Fruit fly (Drosophila melanogaster) whole organism, embryonic: ENCODE results near the gene spas.

ENCODE experiments used
- Aef1 ChIP-seq: fragments of 200-800 bp; sonication (Bioruptor generic); IDR thresholded peaks from 3 replicates; pipeline ENCODE4 v1.3.6; 2022; ENCODE audit warnings: missing biosample characterization, missing genetic modification characterization
- BtbVII ChIP-seq: fragments of 200-800 bp; sonication (Bioruptor generic); optimal IDR thresholded peaks from 3 replicates; lab custom pipeline; 2017; ENCODE audit warnings: missing biosample characterization, mild to moderate bottlenecking, missing genetic modification characterization
- CG10274 ChIP-seq: fragments of 200-800 bp; sonication (Bioruptor generic); optimal IDR thresholded peaks from 3 replicates; lab custom pipeline; 2017; ENCODE audit warnings: missing biosample characterization, mild to moderate bottlenecking, missing genetic modification characterization
- CG10543 ChIP-seq: fragments of 200-800 bp; sonication (Bioruptor generic); optimal IDR thresholded peaks from 3 replicates; lab custom pipeline; 2017; ENCODE audit warnings: missing biosample characterization, mild to moderate bottlenecking, missing genetic modification characterization, moderate library complexity
- CG10979 ChIP-seq: fragments of 200-800 bp; sonication (Bioruptor generic); optimal IDR thresholded peaks from 2 replicates; lab custom pipeline; 2018; ENCODE audit warnings: missing biosample characterization, mild to moderate bottlenecking, missing genetic modification characterization, moderate library complexity
- CG12391 ChIP-seq: fragments of 200-800 bp; sonication (Bioruptor generic); optimal IDR thresholded peaks from 3 replicates; lab custom pipeline; 2018; ENCODE audit warnings: missing biosample characterization, mild to moderate bottlenecking, missing genetic modification characterization, moderate library complexity
- CG14667 ChIP-seq: fragments of 200-800 bp; sonication (Bioruptor generic); IDR thresholded peaks from 2 replicates; pipeline ENCODE4 v1.3.6; 2022; ENCODE audit warnings: missing biosample characterization, missing genetic modification characterization
- CG14860 ChIP-seq: fragments of 200-800 bp; sonication (Bioruptor generic); IDR thresholded peaks from 3 replicates; pipeline ENCODE4 v1.3.6; 2022; ENCODE audit warnings: missing biosample characterization, missing genetic modification characterization; ENCODE audit not compliant: partially characterized antibody
- CG15073 ChIP-seq: fragments of 200-800 bp; sonication (Bioruptor generic); optimal IDR thresholded peaks from 2 replicates; lab custom pipeline; 2016; ENCODE audit warnings: missing biosample characterization, missing genetic modification characterization
- CG16815 ChIP-seq: fragments of 200-800 bp; sonication (Bioruptor generic); optimal IDR thresholded peaks from 3 replicates; lab custom pipeline; 2017; ENCODE audit warnings: missing biosample characterization, mild to moderate bottlenecking, missing genetic modification characterization
- CG17186 ChIP-seq: fragments of 200-800 bp; sonication (Bioruptor generic); optimal IDR thresholded peaks from 3 replicates; lab custom pipeline; 2017; ENCODE audit warnings: missing biosample characterization, missing genetic modification reagents, missing genetic modification characterization
- CG17612 ChIP-seq: fragments of 200-800 bp; sonication (Bioruptor generic); IDR thresholded peaks from 2 replicates; pipeline ENCODE4 v1.3.6; 2022; ENCODE audit warnings: missing biosample characterization, missing genetic modification characterization
- CG18262 ChIP-seq: fragments of 200-800 bp; optimal IDR thresholded peaks from 3 replicates; lab custom pipeline; 2019; ENCODE audit warnings: missing biosample characterization, mild to moderate bottlenecking, missing genetic modification characterization, moderate library complexity
- CG18764 ChIP-seq: fragments of 200-800 bp; sonication (Bioruptor generic); optimal IDR thresholded peaks from 3 replicates; lab custom pipeline; 2016; ENCODE audit warnings: missing biosample characterization, missing genetic modification characterization
- CG2116 ChIP-seq: fragments of 200-800 bp; sonication (Bioruptor generic); optimal IDR thresholded peaks from 3 replicates; lab custom pipeline; 2018; ENCODE audit warnings: missing biosample characterization, mild to moderate bottlenecking, missing genetic modification characterization
- CG31441 ChIP-seq: fragments of 200-800 bp; sonication (Bioruptor generic); IDR thresholded peaks from 2 replicates; pipeline ENCODE4 v1.3.6; 2022; ENCODE audit warnings: missing biosample characterization, missing genetic modification characterization
- CG32532 ChIP-seq: fragments of 200-800 bp; sonication (Bioruptor generic); IDR thresholded peaks from 2 replicates; pipeline ENCODE4 v1.3.6; 2022; ENCODE audit warnings: missing biosample characterization, missing genetic modification characterization
- CG34376 ChIP-seq: fragments of 200-800 bp; sonication (Bioruptor generic); optimal IDR thresholded peaks from 2 replicates; lab custom pipeline; 2018; ENCODE audit warnings: missing biosample characterization, mild to moderate bottlenecking, missing genetic modification characterization
- CG4282 ChIP-seq: fragments of 200-800 bp; sonication (Bioruptor generic); optimal IDR thresholded peaks from 2 replicates; lab custom pipeline; 2016; ENCODE audit warnings: missing biosample characterization, missing genetic modification characterization
- CG4730 ChIP-seq: fragments of 200-800 bp; sonication (Bioruptor generic); IDR thresholded peaks from 2 replicates; pipeline ENCODE4 v1.3.6; 2022; ENCODE audit warnings: missing biosample characterization, missing genetic modification characterization
- CG6272 ChIP-seq: fragments of 200-800 bp; sonication (Bioruptor generic); IDR thresholded peaks from 2 replicates; pipeline ENCODE4 v1.3.6; 2022; ENCODE audit warnings: missing biosample characterization, missing genetic modification characterization
- CG6689 ChIP-seq: fragments of 200-800 bp; sonication (Bioruptor generic); IDR thresholded peaks from 2 replicates; pipeline ENCODE4 v1.3.6; 2022; ENCODE audit warnings: missing biosample characterization, missing genetic modification characterization
- CG6791 ChIP-seq: fragments of 200-800 bp; sonication (Bioruptor generic); IDR thresholded peaks from 3 replicates; pipeline ENCODE4 v1.3.6; 2022; ENCODE audit warnings: missing biosample characterization, missing genetic modification characterization; ENCODE audit not compliant: partially characterized antibody
- CG8281 ChIP-seq: fragments of 200-800 bp; sonication (Bioruptor generic); optimal IDR thresholded peaks from 2 replicates; lab custom pipeline; 2018; ENCODE audit warnings: missing biosample characterization, mild to moderate bottlenecking, missing genetic modification characterization, moderate library complexity
- Camta ChIP-seq: fragments of 200-800 bp; sonication (Bioruptor generic); optimal IDR thresholded peaks from 2 replicates; lab custom pipeline; 2016; ENCODE audit warnings: missing biosample characterization, missing genetic modification characterization
- D19A ChIP-seq: fragments of 200-800 bp; optimal IDR thresholded peaks from 3 replicates; lab custom pipeline; 2019; ENCODE audit warnings: missing biosample characterization, mild to moderate bottlenecking, missing genetic modification characterization, moderate library complexity
- Doc2 ChIP-seq: fragments of 200-800 bp; sonication (Bioruptor generic); IDR thresholded peaks from 2 replicates; pipeline ENCODE4 v1.3.6; 2022; ENCODE audit warnings: missing biosample characterization, missing genetic modification characterization
- Fer2 ChIP-seq: fragments of 200-800 bp; sonication (Bioruptor generic); optimal IDR thresholded peaks from 2 replicates; lab custom pipeline; 2018; ENCODE audit warnings: missing biosample characterization, mild to moderate bottlenecking, missing genetic modification characterization, moderate library complexity
- HLH54F ChIP-seq: fragments of 200-800 bp; sonication (Bioruptor generic); optimal IDR thresholded peaks from 3 replicates; lab custom pipeline; 2016; ENCODE audit warnings: missing biosample characterization, missing genetic modification characterization
- Lim3 ChIP-seq: fragments of 200-800 bp; sonication (Bioruptor generic); IDR thresholded peaks from 2 replicates; pipeline ENCODE4 v1.3.6; 2022; ENCODE audit warnings: missing biosample characterization, missing genetic modification characterization
- Max ChIP-seq: fragments of 200-800 bp; sonication (Bioruptor generic); optimal IDR thresholded peaks from 2 replicates; lab custom pipeline; 2016; ENCODE audit warnings: missing biosample characterization, mild to moderate bottlenecking, missing genetic modification characterization
- Neu2 ChIP-seq: fragments of 200-800 bp; sonication (Bioruptor generic); optimal IDR thresholded peaks from 3 replicates; lab custom pipeline; 2016; ENCODE audit warnings: missing biosample characterization, missing genetic modification characterization, borderline replicate concordance
- Nf-YA ChIP-seq: fragments of 200-800 bp; sonication (Bioruptor generic); IDR thresholded peaks from 2 replicates; pipeline ENCODE4 v1.3.6; 2022; ENCODE audit warnings: missing biosample characterization, missing genetic modification characterization
- NfI ChIP-seq: fragments of 200-800 bp; sonication (Bioruptor generic); optimal IDR thresholded peaks from 3 replicates; lab custom pipeline; 2018; ENCODE audit warnings: missing biosample characterization, mild to moderate bottlenecking, missing genetic modification characterization, moderate library complexity
- Sry-β ChIP-seq: fragments of 200-800 bp; sonication (Bioruptor generic); optimal IDR thresholded peaks from 2 replicates; lab custom pipeline; 2018; ENCODE audit warnings: missing biosample characterization, mild to moderate bottlenecking, missing genetic modification characterization, moderate library complexity
- ara ChIP-seq: fragments of 200-800 bp; sonication (Bioruptor generic); IDR thresholded peaks from 2 replicates; pipeline ENCODE4 v1.3.6; 2022; ENCODE audit warnings: missing biosample characterization, missing genetic modification characterization
- btn ChIP-seq: fragments of 200-800 bp; sonication (Bioruptor generic); optimal IDR thresholded peaks from 2 replicates; lab custom pipeline; 2016; ENCODE audit warnings: missing biosample characterization, missing genetic modification characterization
- da ChIP-seq: fragments of 200-800 bp; sonication (Bioruptor generic); optimal IDR thresholded peaks from 2 replicates; lab custom pipeline; 2016; ENCODE audit warnings: missing biosample characterization, missing genetic modification characterization
- fd64A ChIP-seq: fragments of 200-800 bp; sonication (Bioruptor generic); optimal IDR thresholded peaks from 3 replicates; lab custom pipeline; 2018; ENCODE audit warnings: missing biosample characterization, mild to moderate bottlenecking, missing genetic modification characterization
- hbn ChIP-seq: fragments of 200-800 bp; sonication (Bioruptor generic); IDR thresholded peaks from 2 replicates; pipeline ENCODE4 v1.3.6; 2022; ENCODE audit warnings: missing biosample characterization, missing genetic modification characterization; ENCODE audit not compliant: partially characterized antibody
- jigr1 ChIP-seq: fragments of 200-800 bp; sonication (Bioruptor generic); IDR thresholded peaks from 3 replicates; pipeline ENCODE4 v1.3.6; 2022; ENCODE audit warnings: missing biosample characterization, missing genetic modification characterization
- lilli ChIP-seq: fragments of 200-800 bp; sonication (Bioruptor generic); optimal IDR thresholded peaks from 3 replicates; lab custom pipeline; 2016; ENCODE audit warnings: missing biosample characterization, missing genetic modification characterization
- mld ChIP-seq: fragments of 200-800 bp; sonication (Bioruptor generic); IDR thresholded peaks from 3 replicates; pipeline ENCODE4 v1.3.6; 2022; ENCODE audit warnings: missing biosample characterization, missing genetic modification characterization; ENCODE audit not compliant: partially characterized antibody
- nerfin-1 ChIP-seq: fragments of 200-800 bp; sonication (Bioruptor generic); optimal IDR thresholded peaks from 3 replicates; lab custom pipeline; 2019; ENCODE audit warnings: missing biosample characterization, mild to moderate bottlenecking, missing genetic modification characterization, moderate library complexity
- otp ChIP-seq: fragments of 200-800 bp; sonication (Bioruptor generic); IDR thresholded peaks from 3 replicates; pipeline ENCODE4, ENCODE4 v1.3.6; 2022; ENCODE audit warnings: missing biosample characterization, missing genetic modification characterization
- ro ChIP-seq: fragments of 200-800 bp; sonication (Bioruptor generic); IDR thresholded peaks from 2 replicates; pipeline ENCODE4 v1.3.6; 2022; ENCODE audit warnings: missing biosample characterization, missing genetic modification characterization
- slbo ChIP-seq: fragments of 200-800 bp; sonication (Bioruptor generic); IDR thresholded peaks from 2 replicates; pipeline ENCODE4 v1.3.6; 2022; ENCODE audit warnings: missing biosample characterization, missing genetic modification characterization
- sob ChIP-seq: fragments of 200-800 bp; sonication (Bioruptor generic); IDR thresholded peaks from 2 replicates; pipeline ENCODE4 v1.3.6; 2022; ENCODE audit warnings: missing biosample characterization, missing genetic modification characterization
- tna ChIP-seq: fragments of 200-800 bp; sonication (Bioruptor generic); IDR thresholded peaks from 2 replicates; pipeline ENCODE4 v1.3.6; 2022; ENCODE audit warnings: missing biosample characterization, missing genetic modification characterization; ENCODE audit not compliant: partially characterized antibody
- vvl ChIP-seq: fragments of 200-800 bp; sonication (Bioruptor generic); IDR thresholded peaks from 2 replicates; pipeline ENCODE4 v1.3.6; 2022; ENCODE audit warnings: missing biosample characterization, missing genetic modification characterization
- wdn ChIP-seq: fragments of 200-800 bp; sonication (Bioruptor generic); IDR thresholded peaks from 2 replicates; pipeline ENCODE4 v1.3.6; 2022; ENCODE audit warnings: missing biosample characterization, missing genetic modification characterization
- yki ChIP-seq: fragments of >200 bp; optimal IDR thresholded peaks from 3 replicates; lab custom pipeline; 2018
- z ChIP-seq: fragments of 200-800 bp; sonication (Bioruptor generic); IDR thresholded peaks from 3 replicates; pipeline ENCODE4 v1.3.6; 2022; ENCODE audit warnings: missing biosample characterization, missing genetic modification characterization

The spas gene

DNA sequence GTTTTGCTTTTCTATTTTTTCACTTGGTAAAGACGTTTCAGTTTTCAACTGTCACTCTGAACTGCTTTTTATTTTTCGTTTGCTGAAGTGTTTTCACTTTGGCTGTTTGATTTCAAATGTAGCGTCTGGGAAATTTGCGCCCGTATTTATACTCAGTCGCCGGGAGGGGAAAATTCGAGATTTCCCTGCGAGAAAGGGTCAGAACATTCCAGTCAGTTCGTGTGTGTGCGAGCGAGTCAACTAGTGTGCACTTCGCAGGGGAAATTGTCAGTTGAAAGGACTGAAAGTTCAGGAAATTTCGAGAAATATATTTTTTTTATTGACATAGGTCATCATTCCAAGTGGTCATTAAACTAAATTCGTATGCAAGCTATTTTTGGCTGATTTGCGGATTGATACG, 19.2 kb downstream of the spas start, which contains the start of gene Hsp68 (continued):
- no peak for TF ChIP-seq CG17612 (GFP tag; lab: Robert Waterston, UW)
- TF ChIP-seq Sry-β = no peak
- no peak for TF ChIP-seq CG2116
- TF ChIP-seq BtbVII = peak; percentile 30
- no peak for TF ChIP-seq Camta (GFP tag; lab: Kevin White, UChicago)
- no peak for TF ChIP-seq CG15073 (GFP tag; lab: Kevin White, UChicago)
- no peak for TF ChIP-seq CG17186
- TF ChIP-seq Aef1 (GFP tag; lab: Robert Waterston, UW) = no peak
- TF ChIP-seq CG10543 (GFP tag; lab: Kevin White, UChicago) = peak; percentile 34
- peak; percentile 31 for TF ChIP-seq CG8281
- no peak for TF ChIP-seq z (GFP tag; lab: Robert Waterston, UW)
- peak; percentile 25; the same call in 1 of the 2 replicates for TF ChIP-seq hbn (GFP tag; lab: Robert Waterston, UW)
- no peak for TF ChIP-seq Lim3 (GFP tag; lab: Robert Waterston, UW)
- peak; percentile 62; the same call in 2 of the 3 replicates for TF ChIP-seq CG6791 (GFP tag; lab: Robert Waterston, UW)
- no peak for TF ChIP-seq CG14860 (GFP tag; lab: Robert Waterston, UW)
- peak; percentile 15 for TF ChIP-seq CG18262
- no peak for TF ChIP-seq CG12391 (tag; lab: Kevin White, UChicago)
- TF ChIP-seq CG18764 = no peak
- no peak for TF ChIP-seq CG32532 (GFP tag; lab: Robert Waterston, UW)
- TF ChIP-seq slbo (GFP tag; lab: Robert Waterston, UW) = no peak
- TF ChIP-seq fd64A (GFP tag; lab: Kevin White, UChicago) = no peak
- TF ChIP-seq sob (GFP tag; lab: Robert Waterston, UW) = no peak
- no peak for TF ChIP-seq ara (GFP tag; lab: Robert Waterston, UW)
- TF ChIP-seq tna = no peak
- TF ChIP-seq Max = no peak
- no peak for TF ChIP-seq CG16815 (GFP tag; lab: Kevin White, UChicago)
- no peak for TF ChIP-seq NfI
- no peak for TF ChIP-seq CG4730
- no peak for TF ChIP-seq Neu2 (GFP tag; lab: Kevin White, UChicago)
- TF ChIP-seq CG34376 (GFP tag; lab: Kevin White, UChicago) = peak; percentile 84
- TF ChIP-seq wdn = no peak
- no peak for TF ChIP-seq CG10979 (tag; lab: Kevin White, UChicago)
- no peak for TF ChIP-seq Fer2 (tag; lab: Kevin White, UChicago)
- no peak for TF ChIP-seq HLH54F
- TF ChIP-seq CG10274 = no peak
- no peak for TF ChIP-seq CG6272 (GFP tag; lab: Robert Waterston, UW)
- TF ChIP-seq vvl (GFP tag; lab: Robert Waterston, UW) = no peak
- peak; percentile 58 for TF ChIP-seq nerfin-1 (tag; lab: Kevin White, UChicago)
- TF ChIP-seq mld (GFP tag; lab: Robert Waterston, UW) = no peak
- no peak for TF ChIP-seq btn (GFP tag; lab: Kevin White, UChicago)
- TF ChIP-seq Nf-YA = no peak
- no peak for TF ChIP-seq yki
- TF ChIP-seq ro (GFP tag; lab: Robert Waterston, UW) = no peak
- TF ChIP-seq CG31441 (GFP tag; lab: Robert Waterston, UW) = no peak; the same call in 1 of the 2 replicates
- TF ChIP-seq otp (GFP tag; lab: Robert Waterston, UW) = no peak
- no peak for TF ChIP-seq CG6689 (GFP tag; lab: Robert Waterston, UW)
- no peak for TF ChIP-seq jigr1
- TF ChIP-seq da (GFP tag; lab: Kevin White, UChicago) = no peak
- TF ChIP-seq lilli (GFP tag; lab: Kevin White, UChicago) = no peak
- TF ChIP-seq CG14667 (GFP tag; lab: Robert Waterston, UW) = no peak
- TF ChIP-seq Doc2 (GFP tag; lab: Robert Waterston, UW) = no peak
- TF ChIP-seq D19A (tag; lab: Kevin White, UChicago) = peak; percentile 38
- no peak for TF ChIP-seq CG4282 (GFP tag; lab: Kevin White, UChicago)
